Fruit fly (Drosophila melanogaster) whole organism, prepupa: ENCODE measurements around the gene tmod.

Experiments used
- Blimp-1 ChIP-seq: fragments of 200-800 bp; sonication (Bioruptor generic); optimal IDR thresholded peaks from 3 replicates; lab custom pipeline; 2017; ENCODE audit warnings: missing biosample characterization, missing genetic modification characterization, mild to moderate bottlenecking, moderate library complexity, missing genetic modification reagents
- CG10669 ChIP-seq: fragments of 200-800 bp; sonication (Bioruptor generic); optimal IDR thresholded peaks from 3 replicates; lab custom pipeline; 2018; ENCODE audit warnings: missing biosample characterization, mild to moderate bottlenecking, missing genetic modification characterization, moderate library complexity
- CG11762 ChIP-seq: fragments of 200-800 bp; sonication (Bioruptor generic); optimal IDR thresholded peaks from 3 replicates; lab custom pipeline; 2016; ENCODE audit warnings: missing biosample characterization, missing genetic modification characterization; ENCODE audit not compliant: insufficient read depth
- CG11902 ChIP-seq: fragments of 200-800 bp; sonication (Bioruptor generic); optimal IDR thresholded peaks from 3 replicates; lab custom pipeline; 2016; ENCODE audit warnings: missing biosample characterization, missing genetic modification characterization
- CG1621 ChIP-seq: fragments of 200-800 bp; sonication (Bioruptor generic); optimal IDR thresholded peaks from 3 replicates; lab custom pipeline; 2018; ENCODE audit warnings: missing biosample characterization, mild to moderate bottlenecking, missing genetic modification characterization
- CG16779 ChIP-seq: fragments of 200-800 bp; sonication (Bioruptor generic); optimal IDR thresholded peaks from 3 replicates; lab custom pipeline; 2017; ENCODE audit warnings: missing biosample characterization, mild to moderate bottlenecking, missing genetic modification characterization
- CG3032 ChIP-seq: fragments of 200-800 bp; optimal IDR thresholded peaks from 2 replicates; lab custom pipeline; 2019; ENCODE audit warnings: missing biosample characterization, mild to moderate bottlenecking, missing genetic modification characterization, moderate library complexity
- CG32006 ChIP-seq: fragments of 200-800 bp; sonication (Bioruptor generic); optimal IDR thresholded peaks from 3 replicates; lab custom pipeline; 2017; ENCODE audit warnings: missing biosample characterization, mild to moderate bottlenecking, missing genetic modification characterization
- CG34406 ChIP-seq: fragments of 200-800 bp; sonication (Bioruptor generic); optimal IDR thresholded peaks from 3 replicates; lab custom pipeline; 2016; ENCODE audit warnings: missing biosample characterization, missing genetic modification characterization
- CG3919 ChIP-seq: fragments of 200-800 bp; sonication (Bioruptor generic); optimal IDR thresholded peaks from 3 replicates; lab custom pipeline; 2016; ENCODE audit warnings: missing biosample characterization, missing genetic modification characterization
- CG4318 ChIP-seq: fragments of 200-800 bp; sonication (Bioruptor generic); optimal IDR thresholded peaks from 3 replicates; lab custom pipeline; 2017; ENCODE audit warnings: missing biosample characterization, mild to moderate bottlenecking, missing genetic modification characterization
- CG6163 ChIP-seq: fragments of 200-800 bp; sonication (Bioruptor generic); IDR thresholded peaks from 3 replicates; pipeline ENCODE4 v1.3.6; 2022; ENCODE audit warnings: missing biosample characterization, missing genetic modification characterization
- CG6276 ChIP-seq: fragments of 200-800 bp; sonication (Bioruptor generic); optimal IDR thresholded peaks from 2 replicates; lab custom pipeline; 2017; ENCODE audit warnings: missing biosample characterization, mild to moderate bottlenecking, missing genetic modification characterization
- CG6792 ChIP-seq: fragments of 200-800 bp; sonication (Bioruptor generic); optimal IDR thresholded peaks from 3 replicates; lab custom pipeline; 2016; ENCODE audit warnings: missing biosample characterization, missing genetic modification characterization
- CG6808 ChIP-seq: fragments of 200-800 bp; sonication (Bioruptor generic); optimal IDR thresholded peaks from 3 replicates; lab custom pipeline; 2017; ENCODE audit warnings: missing biosample characterization, missing genetic modification characterization, mild to moderate bottlenecking, moderate library complexity, missing genetic modification reagents
- CG6854 ChIP-seq: fragments of 200-800 bp; sonication (Bioruptor generic); optimal IDR thresholded peaks from 2 replicates; lab custom pipeline; 2017; ENCODE audit warnings: missing biosample characterization, mild to moderate bottlenecking, missing genetic modification characterization
- CG7368 ChIP-seq: fragments of 200-800 bp; sonication (Bioruptor generic); optimal IDR thresholded peaks from 3 replicates; lab custom pipeline; 2016; ENCODE audit warnings: missing biosample characterization, missing genetic modification characterization
- CG8119 ChIP-seq: fragments of 200-800 bp; sonication (Bioruptor generic); IDR thresholded peaks from 3 replicates; pipeline ENCODE4 v1.3.6; 2022; ENCODE audit warnings: missing biosample characterization, missing genetic modification characterization
- CG8632 ChIP-seq: fragments of 200-800 bp; sonication (Bioruptor generic); optimal IDR thresholded peaks from 3 replicates; lab custom pipeline; 2016; ENCODE audit warnings: missing biosample characterization, missing genetic modification characterization
- CG9139 ChIP-seq: fragments of 200-800 bp; sonication (Bioruptor generic); optimal IDR thresholded peaks from 3 replicates; lab custom pipeline; 2017; ENCODE audit warnings: missing biosample characterization, mild to moderate bottlenecking, missing genetic modification characterization
- Eip75B ChIP-seq: fragments of 200-800 bp; sonication (Bioruptor generic); optimal IDR thresholded peaks from 3 replicates; lab custom pipeline; 2016; ENCODE audit warnings: missing biosample characterization, missing genetic modification characterization
- Eip78C ChIP-seq: fragments of 200-800 bp; sonication (Bioruptor generic); peaks from one replicate; lab custom pipeline; 2016; ENCODE audit warnings: missing biosample characterization, missing genetic modification characterization
- Eip93F ChIP-seq: fragments of 200-800 bp; sonication (Bioruptor generic); optimal IDR thresholded peaks from 2 replicates; lab custom pipeline; 2016; ENCODE audit warnings: missing biosample characterization, mild to moderate bottlenecking, missing genetic modification characterization
- Ets21C ChIP-seq: fragments of 200-800 bp; sonication (Bioruptor generic); optimal IDR thresholded peaks from 3 replicates; lab custom pipeline; 2016; ENCODE audit warnings: missing biosample characterization, missing genetic modification characterization
- Gug ChIP-seq: fragments of 200-800 bp; sonication (Bioruptor generic); IDR thresholded peaks from 2 replicates; pipeline ENCODE4 v1.3.6; 2022; ENCODE audit warnings: missing biosample characterization, missing genetic modification characterization
- Hr38 ChIP-seq: sonication (Bioruptor generic); optimal IDR thresholded peaks from 2 replicates; lab custom pipeline; 2016; ENCODE audit warnings: missing biosample characterization, missing genetic modification characterization
- Hr4 ChIP-seq: fragments of 200-800 bp; sonication (Bioruptor generic); optimal IDR thresholded peaks from 3 replicates; lab custom pipeline; 2016; ENCODE audit warnings: missing biosample characterization, missing genetic modification characterization
- Lpt ChIP-seq: fragments of 200-800 bp; sonication (Bioruptor generic); optimal IDR thresholded peaks from 3 replicates; lab custom pipeline; 2016; ENCODE audit warnings: missing biosample characterization, missing genetic modification characterization
- Met ChIP-seq: fragments of 200-800 bp; sonication (Bioruptor generic); optimal IDR thresholded peaks from 3 replicates; lab custom pipeline; 2016; ENCODE audit warnings: missing biosample characterization, missing genetic modification characterization
- OdsH ChIP-seq: fragments of 200-800 bp; sonication (Bioruptor generic); optimal IDR thresholded peaks from 3 replicates; lab custom pipeline; 2016; ENCODE audit warnings: missing biosample characterization, missing genetic modification characterization
- Smox ChIP-seq: fragments of 200-800 bp; sonication (Bioruptor generic); optimal IDR thresholded peaks from 3 replicates; lab custom pipeline; 2016; ENCODE audit warnings: missing biosample characterization, missing genetic modification characterization
- Sox102F ChIP-seq: fragments of 200-800 bp; sonication (Bioruptor generic); optimal IDR thresholded peaks from 2 replicates; lab custom pipeline; 2016; ENCODE audit warnings: missing biosample characterization, mild to moderate bottlenecking, missing genetic modification characterization
- achi ChIP-seq: fragments of 200-800 bp; sonication (Bioruptor generic); optimal IDR thresholded peaks from 3 replicates; lab custom pipeline; 2016; ENCODE audit warnings: missing biosample characterization, missing genetic modification characterization
- acj6 ChIP-seq: fragments of 200-800 bp; sonication (Bioruptor generic); optimal IDR thresholded peaks from 3 replicates; lab custom pipeline; 2016; ENCODE audit warnings: missing biosample characterization, missing genetic modification characterization
- cyc ChIP-seq: fragments of 200-800 bp; sonication (Bioruptor generic); optimal IDR thresholded peaks from 3 replicates; lab custom pipeline; 2016; ENCODE audit warnings: missing biosample characterization, missing genetic modification characterization
- dac ChIP-seq: fragments of 200-800 bp; sonication (Bioruptor generic); optimal IDR thresholded peaks from 2 replicates; lab custom pipeline; 2017; ENCODE audit warnings: missing biosample characterization, mild to moderate bottlenecking, missing genetic modification characterization
- eg ChIP-seq: fragments of 200-800 bp; sonication (Bioruptor generic); IDR thresholded peaks from 3 replicates; pipeline ENCODE4 v1.3.6; 2022; ENCODE audit warnings: missing biosample characterization, missing genetic modification characterization
- esn ChIP-seq: fragments of 200-800 bp; sonication (Bioruptor generic); optimal IDR thresholded peaks from 2 replicates; lab custom pipeline; 2016; ENCODE audit warnings: missing biosample characterization, mild to moderate bottlenecking, missing genetic modification characterization, moderate library complexity
- fd85E ChIP-seq: fragments of 200-800 bp; sonication (Bioruptor generic); optimal IDR thresholded peaks from 3 replicates; lab custom pipeline; 2016; ENCODE audit warnings: missing biosample characterization, missing genetic modification characterization
- lz ChIP-seq: fragments of 200-800 bp; sonication (Bioruptor generic); optimal IDR thresholded peaks from 3 replicates; lab custom pipeline; 2016; ENCODE audit warnings: missing biosample characterization, missing genetic modification characterization
- net ChIP-seq: fragments of 200-800 bp; sonication (Bioruptor generic); optimal IDR thresholded peaks from 3 replicates; lab custom pipeline; 2016; ENCODE audit warnings: missing biosample characterization, missing genetic modification characterization
- pdm3 ChIP-seq: fragments of 200-800 bp; sonication (Bioruptor generic); optimal IDR thresholded peaks from 3 replicates; lab custom pipeline; 2016; ENCODE audit warnings: missing biosample characterization, missing genetic modification characterization
- spab ChIP-seq: fragments of 200-800 bp; sonication (Bioruptor generic); optimal IDR thresholded peaks from 2 replicates; lab custom pipeline; 2017; ENCODE audit warnings: missing biosample characterization, mild to moderate bottlenecking, missing genetic modification characterization, missing genetic modification reagents
- ss ChIP-seq, 2 experiments: fragments of 200-800 bp; sonication (Bioruptor generic); optimal IDR thresholded peaks; 2 replicates in 1 of 2; 3 replicates in 1 of 2; lab custom pipeline; 2017 to 2018; ENCODE audit warnings: mild to moderate bottlenecking in 2 of 2, missing biosample characterization in 2 of 2, missing genetic modification characterization in 2 of 2, moderate library complexity in 1 of 2
- topi ChIP-seq: fragments of 200-800 bp; sonication (Bioruptor generic); optimal IDR thresholded peaks from 3 replicates; lab custom pipeline; 2016; ENCODE audit warnings: missing biosample characterization, missing genetic modification characterization
- vri ChIP-seq: fragments of 200-800 bp; sonication (Bioruptor generic); optimal IDR thresholded peaks from 3 replicates; lab custom pipeline; 2016; ENCODE audit warnings: missing biosample characterization, mild to moderate bottlenecking, missing genetic modification characterization

tmod gene

dm6 chr3R:30564479-30564878 lies 32.1 kb downstream of the tmod start (continued):
- no peak for TF ChIP-seq lz
- TF ChIP-seq CG8119 (GFP tag; lab: Robert Waterston, UW): peak; percentile 52; the same call in 2 of the 3 replicates
- no peak for TF ChIP-seq CG9139 (GFP tag; lab: Kevin White, UChicago)
- TF ChIP-seq ss (GFP tag; optimal IDR thresholded peaks at IDR 0.05; lab: Kevin White, UChicago): no peak
- no peak for TF ChIP-seq eg
- no peak for TF ChIP-seq CG34406
- peak; percentile 54 for TF ChIP-seq Hr4 (GFP tag; lab: Kevin White, UChicago)
- no peak for TF ChIP-seq Ets21C (GFP tag; lab: Kevin White, UChicago)
- no peak for TF ChIP-seq Blimp-1 (GFP tag; lab: Kevin White, UChicago)
- no peak for TF ChIP-seq CG16779 (tag; lab: Kevin White, UChicago)
- TF ChIP-seq acj6: peak; percentile 22
- no peak for TF ChIP-seq Gug (GFP tag; lab: Robert Waterston, UW)
- TF ChIP-seq CG6163 (GFP tag; lab: Robert Waterston, UW): no peak
- peak; percentile 33 for TF ChIP-seq Sox102F (GFP tag; lab: Kevin White, UChicago)
- no peak for TF ChIP-seq Lpt (GFP tag; lab: Kevin White, UChicago)
- TF ChIP-seq Eip75B (GFP tag; lab: Kevin White, UChicago): peak; percentile 29
- TF ChIP-seq CG7368 (GFP tag; lab: Kevin White, UChicago): no peak
- TF ChIP-seq CG4318 (GFP tag; lab: Kevin White, UChicago): no peak
- TF ChIP-seq OdsH (GFP tag; lab: Kevin White, UChicago): peak; percentile 36

dm6 chr3R:30566181-30566902 lies 33.9 kb downstream of the tmod start:
- TF ChIP-seq Eip78C (GFP tag; lab: Kevin White, UChicago) (peak; percentile 3), Met (GFP tag; lab: Kevin White, UChicago) (no peak)

- TF ChIP-seq dac (peak; percentile 74), CG3032 (tag; lab: Kevin White, UChicago) (peak; percentile 14), CG6276 (peak; percentile 61), CG10669 (GFP tag; lab: Kevin White, UChicago) (peak; percentile 29), topi (GFP tag; lab: Kevin White, UChicago) (peak; percentile 45), CG1621 (tag; lab: Kevin White, UChicago) (no peak), Gug (GFP tag; lab: Robert Waterston, UW) (peak; percentile 47), Blimp-1 (GFP tag; lab: Kevin White, UChicago) (no peak), OdsH (GFP tag; lab: Kevin White, UChicago) (peak; percentile 62), ss (GFP tag; optimal IDR thresholded peaks at IDR 0.05; lab: Kevin White, UChicago) (no peak), pdm3 (peak; percentile 59), vri (GFP tag; lab: Kevin White, UChicago) (no peak), CG6163 (GFP tag; lab: Robert Waterston, UW) (peak; percentile 75), Eip93F (no peak), CG8632 (no peak), Ets21C (GFP tag; lab: Kevin White, UChicago) (no peak), esn (GFP tag; lab: Kevin White, UChicago) (peak; percentile 33), Smox (GFP tag; lab: Kevin White, UChicago) (peak; percentile 18), CG6792 (peak; percentile 20), CG6854 (no peak), eg (peak; percentile 54; the same call in 2 of the 3 replicates), CG4318 (GFP tag; lab: Kevin White, UChicago) (peak; percentile 76), cyc (GFP tag; lab: Kevin White, UChicago) (peak; percentile 47), Hr38 (GFP tag; lab: Kevin White, UChicago) (no peak), CG11762 (peak; percentile 8), Met (GFP tag; lab: Kevin White, UChicago) (peak; percentile 50), CG3919 (peak; percentile 54), achi (GFP tag; lab: Kevin White, UChicago) (peak; percentile 55), CG9139 (GFP tag; lab: Kevin White, UChicago) (no peak), CG32006 (GFP tag; lab: Kevin White, UChicago) (peak; percentile 88), CG11902 (GFP tag; lab: Kevin White, UChicago) (no peak), CG34406 (peak; percentile 22), net (GFP tag; lab: Kevin White, UChicago) (peak; percentile 32), fd85E (GFP tag; lab: Kevin White, UChicago) (no peak), CG6808 (GFP tag; lab: Kevin White, UChicago) (no peak), spab (GFP tag; lab: Kevin White, UChicago) (peak; percentile 14)
These were observed 34.8 kb downstream of the tmod start for dm6 chr3R:30567215-30567614.
